Fruit fly (Drosophila melanogaster) whole organism, prepupa: ENCODE data around the gene for.

Source experiments
- Blimp-1 ChIP-seq: fragments of 200-800 bp; sonication (Bioruptor generic); optimal IDR thresholded peaks from 3 replicates; lab custom pipeline; 2017; ENCODE audit warnings: missing biosample characterization, missing genetic modification characterization, mild to moderate bottlenecking, moderate library complexity, missing genetic modification reagents
- CG10669 ChIP-seq: fragments of 200-800 bp; sonication (Bioruptor generic); optimal IDR thresholded peaks from 3 replicates; lab custom pipeline; 2018; ENCODE audit warnings: missing biosample characterization, mild to moderate bottlenecking, missing genetic modification characterization, moderate library complexity
- CG11294 ChIP-seq: fragments of 200-800 bp; sonication (Bioruptor generic); IDR thresholded peaks from 2 replicates; pipeline ENCODE4 v1.3.6; 2022; ENCODE audit warnings: missing biosample characterization, missing genetic modification characterization
- CG11762 ChIP-seq: fragments of 200-800 bp; sonication (Bioruptor generic); optimal IDR thresholded peaks from 3 replicates; lab custom pipeline; 2016; ENCODE audit warnings: missing biosample characterization, missing genetic modification characterization; ENCODE audit not compliant: insufficient read depth
- CG11902 ChIP-seq: fragments of 200-800 bp; sonication (Bioruptor generic); optimal IDR thresholded peaks from 3 replicates; lab custom pipeline; 2016; ENCODE audit warnings: missing biosample characterization, missing genetic modification characterization
- CG1621 ChIP-seq: fragments of 200-800 bp; sonication (Bioruptor generic); optimal IDR thresholded peaks from 3 replicates; lab custom pipeline; 2018; ENCODE audit warnings: missing biosample characterization, mild to moderate bottlenecking, missing genetic modification characterization
- CG16779 ChIP-seq: fragments of 200-800 bp; sonication (Bioruptor generic); optimal IDR thresholded peaks from 3 replicates; lab custom pipeline; 2017; ENCODE audit warnings: missing biosample characterization, mild to moderate bottlenecking, missing genetic modification characterization
- CG3032 ChIP-seq: fragments of 200-800 bp; optimal IDR thresholded peaks from 2 replicates; lab custom pipeline; 2019; ENCODE audit warnings: missing biosample characterization, mild to moderate bottlenecking, missing genetic modification characterization, moderate library complexity
- CG31627 ChIP-seq: fragments of 200-800 bp; sonication (Bioruptor generic); optimal IDR thresholded peaks from 3 replicates; lab custom pipeline; 2016; ENCODE audit warnings: missing biosample characterization, missing genetic modification characterization
- CG32006 ChIP-seq: fragments of 200-800 bp; sonication (Bioruptor generic); optimal IDR thresholded peaks from 3 replicates; lab custom pipeline; 2017; ENCODE audit warnings: missing biosample characterization, mild to moderate bottlenecking, missing genetic modification characterization
- CG3919 ChIP-seq: fragments of 200-800 bp; sonication (Bioruptor generic); optimal IDR thresholded peaks from 3 replicates; lab custom pipeline; 2016; ENCODE audit warnings: missing biosample characterization, missing genetic modification characterization
- CG6163 ChIP-seq: fragments of 200-800 bp; sonication (Bioruptor generic); IDR thresholded peaks from 3 replicates; pipeline ENCODE4 v1.3.6; 2022; ENCODE audit warnings: missing biosample characterization, missing genetic modification characterization
- CG6808 ChIP-seq: fragments of 200-800 bp; sonication (Bioruptor generic); optimal IDR thresholded peaks from 3 replicates; lab custom pipeline; 2017; ENCODE audit warnings: missing biosample characterization, missing genetic modification characterization, mild to moderate bottlenecking, moderate library complexity, missing genetic modification reagents
- CG6854 ChIP-seq: fragments of 200-800 bp; sonication (Bioruptor generic); optimal IDR thresholded peaks from 2 replicates; lab custom pipeline; 2017; ENCODE audit warnings: missing biosample characterization, mild to moderate bottlenecking, missing genetic modification characterization
- CG7368 ChIP-seq: fragments of 200-800 bp; sonication (Bioruptor generic); optimal IDR thresholded peaks from 3 replicates; lab custom pipeline; 2016; ENCODE audit warnings: missing biosample characterization, missing genetic modification characterization
- CG8119 ChIP-seq: fragments of 200-800 bp; sonication (Bioruptor generic); IDR thresholded peaks from 3 replicates; pipeline ENCODE4 v1.3.6; 2022; ENCODE audit warnings: missing biosample characterization, missing genetic modification characterization
- CG8319 ChIP-seq: fragments of 200-800 bp; sonication (Bioruptor generic); optimal IDR thresholded peaks from 3 replicates; lab custom pipeline; 2016; ENCODE audit warnings: missing biosample characterization, missing genetic modification characterization
- CG9139 ChIP-seq: fragments of 200-800 bp; sonication (Bioruptor generic); optimal IDR thresholded peaks from 3 replicates; lab custom pipeline; 2017; ENCODE audit warnings: missing biosample characterization, mild to moderate bottlenecking, missing genetic modification characterization
- Eip78C ChIP-seq: fragments of 200-800 bp; sonication (Bioruptor generic); peaks from one replicate; lab custom pipeline; 2016; ENCODE audit warnings: missing biosample characterization, missing genetic modification characterization
- Eip93F ChIP-seq: fragments of 200-800 bp; sonication (Bioruptor generic); optimal IDR thresholded peaks from 2 replicates; lab custom pipeline; 2016; ENCODE audit warnings: missing biosample characterization, mild to moderate bottlenecking, missing genetic modification characterization
- Ets21C ChIP-seq: fragments of 200-800 bp; sonication (Bioruptor generic); optimal IDR thresholded peaks from 3 replicates; lab custom pipeline; 2016; ENCODE audit warnings: missing biosample characterization, missing genetic modification characterization
- Ets96B ChIP-seq: fragments of 200-800 bp; optimal IDR thresholded peaks from 2 replicates; lab custom pipeline; 2019; ENCODE audit warnings: missing biosample characterization, mild to moderate bottlenecking, missing genetic modification characterization, moderate library complexity
- Gug ChIP-seq: fragments of 200-800 bp; sonication (Bioruptor generic); IDR thresholded peaks from 2 replicates; pipeline ENCODE4 v1.3.6; 2022; ENCODE audit warnings: missing biosample characterization, missing genetic modification characterization
- Hr39 ChIP-seq: fragments of 200-800 bp; sonication (Bioruptor generic); optimal IDR thresholded peaks from 2 replicates; lab custom pipeline; 2016; ENCODE audit warnings: missing biosample characterization, missing genetic modification characterization
- Hr4 ChIP-seq: fragments of 200-800 bp; sonication (Bioruptor generic); optimal IDR thresholded peaks from 3 replicates; lab custom pipeline; 2016; ENCODE audit warnings: missing biosample characterization, missing genetic modification characterization
- Lpt ChIP-seq: fragments of 200-800 bp; sonication (Bioruptor generic); optimal IDR thresholded peaks from 3 replicates; lab custom pipeline; 2016; ENCODE audit warnings: missing biosample characterization, missing genetic modification characterization
- Met ChIP-seq: fragments of 200-800 bp; sonication (Bioruptor generic); optimal IDR thresholded peaks from 3 replicates; lab custom pipeline; 2016; ENCODE audit warnings: missing biosample characterization, missing genetic modification characterization
- OdsH ChIP-seq: fragments of 200-800 bp; sonication (Bioruptor generic); optimal IDR thresholded peaks from 3 replicates; lab custom pipeline; 2016; ENCODE audit warnings: missing biosample characterization, missing genetic modification characterization
- Sox102F ChIP-seq: fragments of 200-800 bp; sonication (Bioruptor generic); optimal IDR thresholded peaks from 2 replicates; lab custom pipeline; 2016; ENCODE audit warnings: missing biosample characterization, mild to moderate bottlenecking, missing genetic modification characterization
- Sox14 ChIP-seq: fragments of 200-800 bp; sonication (Bioruptor generic); optimal IDR thresholded peaks from 3 replicates; lab custom pipeline; 2016; ENCODE audit warnings: missing biosample characterization, missing genetic modification characterization
- Sox15 ChIP-seq: fragments of 200-800 bp; sonication (Bioruptor generic); optimal IDR thresholded peaks from 3 replicates; lab custom pipeline; 2016; ENCODE audit warnings: missing biosample characterization, missing genetic modification characterization
- achi ChIP-seq: fragments of 200-800 bp; sonication (Bioruptor generic); optimal IDR thresholded peaks from 3 replicates; lab custom pipeline; 2016; ENCODE audit warnings: missing biosample characterization, missing genetic modification characterization
- cyc ChIP-seq: fragments of 200-800 bp; sonication (Bioruptor generic); optimal IDR thresholded peaks from 3 replicates; lab custom pipeline; 2016; ENCODE audit warnings: missing biosample characterization, missing genetic modification characterization
- dac ChIP-seq: fragments of 200-800 bp; sonication (Bioruptor generic); optimal IDR thresholded peaks from 2 replicates; lab custom pipeline; 2017; ENCODE audit warnings: missing biosample characterization, mild to moderate bottlenecking, missing genetic modification characterization
- dsx ChIP-seq: fragments of 200-800 bp; optimal IDR thresholded peaks from 3 replicates; lab custom pipeline; 2019; ENCODE audit warnings: missing biosample characterization, mild to moderate bottlenecking, missing genetic modification characterization, moderate library complexity; ENCODE audit not compliant: poor library complexity, severe bottlenecking
- esn ChIP-seq: fragments of 200-800 bp; sonication (Bioruptor generic); optimal IDR thresholded peaks from 2 replicates; lab custom pipeline; 2016; ENCODE audit warnings: missing biosample characterization, mild to moderate bottlenecking, missing genetic modification characterization, moderate library complexity
- fd59A ChIP-seq: fragments of 200-800 bp; sonication (Bioruptor generic); optimal IDR thresholded peaks from 2 replicates; lab custom pipeline; 2017; ENCODE audit warnings: missing biosample characterization, mild to moderate bottlenecking, missing genetic modification characterization, missing genetic modification reagents
- fd85E ChIP-seq: fragments of 200-800 bp; sonication (Bioruptor generic); optimal IDR thresholded peaks from 3 replicates; lab custom pipeline; 2016; ENCODE audit warnings: missing biosample characterization, missing genetic modification characterization
- fkh ChIP-seq: fragments of 200-800 bp; sonication (Bioruptor generic); optimal IDR thresholded peaks from 3 replicates; lab custom pipeline; 2017; ENCODE audit warnings: missing biosample characterization, mild to moderate bottlenecking, missing genetic modification characterization, moderate library complexity
- lz ChIP-seq: fragments of 200-800 bp; sonication (Bioruptor generic); optimal IDR thresholded peaks from 3 replicates; lab custom pipeline; 2016; ENCODE audit warnings: missing biosample characterization, missing genetic modification characterization
- net ChIP-seq: fragments of 200-800 bp; sonication (Bioruptor generic); optimal IDR thresholded peaks from 3 replicates; lab custom pipeline; 2016; ENCODE audit warnings: missing biosample characterization, missing genetic modification characterization
- pdm3 ChIP-seq: fragments of 200-800 bp; sonication (Bioruptor generic); optimal IDR thresholded peaks from 3 replicates; lab custom pipeline; 2016; ENCODE audit warnings: missing biosample characterization, missing genetic modification characterization
- salr ChIP-seq, 2 experiments: fragments of 200-800 bp; sonication (Bioruptor generic); optimal IDR thresholded peaks; 3 replicates each; lab custom pipeline; 2016 to 2018; ENCODE audit warnings: missing biosample characterization in 2 of 2, missing genetic modification characterization in 2 of 2, mild to moderate bottlenecking in 1 of 2
- ss ChIP-seq, 2 experiments: fragments of 200-800 bp; sonication (Bioruptor generic); optimal IDR thresholded peaks; 2 replicates in 1 of 2; 3 replicates in 1 of 2; lab custom pipeline; 2017 to 2018; ENCODE audit warnings: mild to moderate bottlenecking in 2 of 2, missing biosample characterization in 2 of 2, missing genetic modification characterization in 2 of 2, moderate library complexity in 1 of 2
- svp ChIP-seq: fragments of 200-800 bp; sonication (Bioruptor generic); peaks from one replicate; lab custom pipeline; 2016; ENCODE audit warnings: missing biosample characterization, missing genetic modification characterization
- topi ChIP-seq: fragments of 200-800 bp; sonication (Bioruptor generic); optimal IDR thresholded peaks from 3 replicates; lab custom pipeline; 2016; ENCODE audit warnings: missing biosample characterization, missing genetic modification characterization
- vri ChIP-seq: fragments of 200-800 bp; sonication (Bioruptor generic); optimal IDR thresholded peaks from 3 replicates; lab custom pipeline; 2016; ENCODE audit warnings: missing biosample characterization, mild to moderate bottlenecking, missing genetic modification characterization

Gene for

dm6 chr2L:3657349-3658142, 793 bp upstream of the for start (continued):
- TF ChIP-seq Sox102F (GFP tag; lab: Kevin White, UChicago) (no peak), svp (GFP tag; lab: Kevin White, UChicago) (no peak), CG31627 (peak; percentile 59), CG10669 (no peak), CG9139 (no peak), Eip78C (GFP tag; lab: Kevin White, UChicago) (peak; percentile 60), fkh (GFP tag; lab: Kevin White, UChicago) (peak; percentile 52), ss (GFP tag; optimal IDR thresholded peaks at IDR 0.05; lab: Kevin White, UChicago) (no peak), CG16779 (tag; lab: Kevin White, UChicago) (no peak), Eip93F (GFP tag; lab: Kevin White, UChicago) (no peak), pdm3 (no peak), CG6808 (GFP tag; lab: Kevin White, UChicago) (no peak), CG11762 (GFP tag; lab: Kevin White, UChicago) (no peak), Met (GFP tag; lab: Kevin White, UChicago) (no peak), Hr39 (peak; percentile 53), esn (GFP tag; lab: Kevin White, UChicago) (peak; percentile 19), achi (peak; percentile 13), Ets96B (peak; percentile 22), CG3032 (tag; lab: Kevin White, UChicago) (peak; percentile 28), salr (GFP tag; optimal IDR thresholded peaks at IDR 0.05; lab: Kevin White, UChicago) (no peak)

- TF ChIP-seq Gug (GFP tag; lab: Robert Waterston, UW) = peak; percentile 98
- TF ChIP-seq Blimp-1 (GFP tag; lab: Kevin White, UChicago) = peak; percentile 94
- TF ChIP-seq OdsH (GFP tag; lab: Kevin White, UChicago) = peak; percentile 99
- TF ChIP-seq fd59A (GFP tag; lab: Kevin White, UChicago) = peak; percentile 97
- TF ChIP-seq Eip78C (GFP tag; lab: Kevin White, UChicago) = peak; percentile 100
- peak; percentile 97 to 98 for TF ChIP-seq ss (GFP tag; optimal IDR thresholded peaks at IDR 0.05; lab: Kevin White, UChicago)
- peak; percentile 99 for TF ChIP-seq CG32006 (GFP tag; lab: Kevin White, UChicago)
- peak; percentile 99 for TF ChIP-seq CG3919 (GFP tag; lab: Kevin White, UChicago)
- TF ChIP-seq lz (GFP tag; lab: Kevin White, UChicago) = peak; percentile 99
- peak; percentile 99 for TF ChIP-seq CG6854
- peak; percentile 99 for TF ChIP-seq cyc (GFP tag; lab: Kevin White, UChicago)
- peak; percentile 99 for TF ChIP-seq CG8119 (GFP tag; lab: Robert Waterston, UW)
- peak; percentile 99 for TF ChIP-seq CG6163 (GFP tag; lab: Robert Waterston, UW)
- peak; percentile 98 for TF ChIP-seq CG8319
- peak; percentile 98 for TF ChIP-seq Eip93F (GFP tag; lab: Kevin White, UChicago)
- TF ChIP-seq net = peak; percentile 99
- TF ChIP-seq CG11902 (GFP tag; lab: Kevin White, UChicago) = peak; percentile 98
- TF ChIP-seq dac (GFP tag; lab: Kevin White, UChicago) = peak; percentile 96
- TF ChIP-seq pdm3 = peak; percentile 99
- TF ChIP-seq fd85E (GFP tag; lab: Kevin White, UChicago) = peak; percentile 97
- peak; percentile 97 for TF ChIP-seq CG11294 (GFP tag; lab: Robert Waterston, UW)
- peak; percentile 99 for TF ChIP-seq esn (GFP tag; lab: Kevin White, UChicago)
- TF ChIP-seq Ets21C (GFP tag; lab: Kevin White, UChicago) = peak; percentile 98
- peak; percentile 99 for TF ChIP-seq CG7368
- peak; percentile 97 to 98 for TF ChIP-seq salr (GFP tag; optimal IDR thresholded peaks at IDR 0.05; lab: Kevin White, UChicago)
- peak; percentile 99 for TF ChIP-seq Met (GFP tag; lab: Kevin White, UChicago)
- peak; percentile 98 for TF ChIP-seq CG9139
- peak; percentile 99 for TF ChIP-seq CG10669
- peak; percentile 99 for TF ChIP-seq vri
- peak; percentile 98 for TF ChIP-seq Lpt (GFP tag; lab: Kevin White, UChicago)
- peak; percentile 100 for TF ChIP-seq svp (GFP tag; lab: Kevin White, UChicago)
- TF ChIP-seq Sox15 = peak; percentile 98
- peak; percentile 98 for TF ChIP-seq achi
- TF ChIP-seq Sox14 (GFP tag; lab: Kevin White, UChicago) = peak; percentile 99
- TF ChIP-seq Hr4 = peak; percentile 99
- TF ChIP-seq CG16779 (tag; lab: Kevin White, UChicago) = peak; percentile 98
- TF ChIP-seq CG1621 = peak; percentile 98
- TF ChIP-seq dsx (GFP tag; lab: Kevin White, UChicago) = peak; percentile 97
- TF ChIP-seq topi (GFP tag; lab: Kevin White, UChicago) = peak; percentile 99
Measured at dm6 chr2L:3655698-3656105, 1.1 kb downstream of the for start.
